Comparison of ENCODE assay signal across 4 fruit fly cellular contexts in the genomic region with DNA sequence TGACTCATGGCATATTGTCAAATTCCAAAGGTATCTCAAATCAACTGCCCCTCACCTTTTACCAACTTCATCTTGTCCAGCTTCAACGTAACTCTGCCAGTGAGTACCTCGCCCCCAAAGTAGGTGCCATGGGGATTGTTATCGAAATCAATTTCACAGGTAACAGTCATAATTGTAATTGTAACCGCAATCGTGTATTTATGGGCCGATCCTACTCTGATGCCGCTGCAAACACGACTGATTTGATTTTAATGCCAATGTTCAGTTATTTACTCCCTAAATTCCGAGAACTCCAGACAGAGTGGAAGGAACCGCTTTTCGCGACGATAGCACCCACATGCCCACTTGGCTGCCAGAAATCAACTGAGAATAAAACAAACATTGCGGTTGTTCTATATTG.
TF ChIP-seq lines count a peak whose summit lies in the region.

Gene CG18745, minus strand, starts transcription at position 336 of the 400 bp plus-strand sequence.

- TF ChIP-seq CTCF in whole organism, embryonic (GFP tag; optimal IDR thresholded peaks at IDR 0.05; lab: Kevin White, UChicago) = no peak

TF ChIP-seq in whole organism, adult, 20 proteins besides CTCF, POLR2A, EP300 and RAD21:
- TF ChIP-seq cic (GFP tag; optimal IDR thresholded peaks at IDR 0.05; lab: Kevin White, UChicago) (peak; percentile 46), CG1620 (GFP tag; optimal IDR thresholded peaks at IDR 0.05; lab: Kevin White, UChicago) (no peak), CG7101 (tag; optimal IDR thresholded peaks at IDR 0.05; lab: Kevin White, UChicago) (no peak), kay (GFP tag; lab: Kevin White, UChicago; ENCODE audit: borderline replicate concordance) (peak; percentile 51), Mnt (GFP tag; optimal IDR thresholded peaks at IDR 0.05; lab: Kevin White, UChicago) (peak; percentile 59)

TF ChIP-seq in whole organism, embryonic, 481 proteins besides CTCF, POLR2A, EP300 and RAD21 (continues in another document):
- TF ChIP-seq cwo (GFP tag; optimal IDR thresholded peaks at IDR 0.05; lab: Kevin White, UChicago) (peak; percentile 5), salm (tag; optimal IDR thresholded peaks at IDR 0.05; lab: Kevin White, UChicago) (no peak), jumu (GFP tag; optimal IDR thresholded peaks at IDR 0.05; lab: Kevin White, UChicago) (no peak), CG12769 (tag; optimal IDR thresholded peaks at IDR 0.05; lab: Kevin White, UChicago) (peak; percentile 30), Hmx (GFP tag; optimal IDR thresholded peaks at IDR 0.05; lab: Kevin White, UChicago) (no peak), CG1233 (GFP tag; optimal IDR thresholded peaks at IDR 0.05; lab: Kevin White, UChicago) (no peak), Opbp (GFP tag; IDR thresholded peaks at IDR 0.05; lab: Robert Waterston, UW; ENCODE audit: partially characterized antibody) (no peak), D (optimal IDR thresholded peaks at IDR 0.05; lab: Kevin White, UChicago) (no peak), D (GFP tag; optimal IDR thresholded peaks at IDR 0.05; lab: Kevin White, UChicago) (no peak), sim (GFP tag; IDR thresholded peaks at IDR 0.05; lab: Robert Waterston, UW) (no peak), Jarid2 (GFP tag; optimal IDR thresholded peaks at IDR 0.05; lab: Kevin White, UChicago) (peak; percentile 10), sc (optimal IDR thresholded peaks at IDR 0.05; lab: Kevin White, UChicago) (no peak), sc (GFP tag; optimal IDR thresholded peaks at IDR 0.05; lab: Kevin White, UChicago) (no peak), tna (GFP tag; IDR thresholded peaks at IDR 0.05; lab: Robert Waterston, UW; ENCODE audit: partially characterized antibody) (no peak), lab (GFP tag; optimal IDR thresholded peaks at IDR 0.05; lab: Kevin White, UChicago) (peak; percentile 33), unc-4 (GFP tag; IDR thresholded peaks at IDR 0.05; lab: Robert Waterston, UW; ENCODE audit: partially characterized antibody) (no peak), yki (optimal IDR thresholded peaks at IDR 0.05; lab: Kevin White, UChicago) (no peak), nau (GFP tag; optimal IDR thresholded peaks at IDR 0.05; lab: Kevin White, UChicago) (no peak), CG10321 (GFP tag; IDR thresholded peaks at IDR 0.05; lab: Robert Waterston, UW) (no peak), CG12391 (tag; optimal IDR thresholded peaks at IDR 0.05; lab: Kevin White, UChicago) (no peak), CG15011 (GFP tag; optimal IDR thresholded peaks at IDR 0.05; lab: Kevin White, UChicago) (no peak), CG8359 (GFP tag; optimal IDR thresholded peaks at IDR 0.05; lab: Kevin White, UChicago; ENCODE audit: borderline replicate concordance) (no peak), CG6813 (GFP tag; optimal IDR thresholded peaks at IDR 0.05; lab: Kevin White, UChicago) (no peak), CG7987 (GFP tag; optimal IDR thresholded peaks at IDR 0.05; lab: Kevin White, UChicago) (no peak), mirr (GFP tag; optimal IDR thresholded peaks at IDR 0.05; lab: Kevin White, UChicago) (peak; percentile 60), Asciz (GFP tag; optimal IDR thresholded peaks at IDR 0.05; lab: Kevin White, UChicago) (no peak), CG34376 (GFP tag; optimal IDR thresholded peaks at IDR 0.05; lab: Kevin White, UChicago) (peak; percentile 20), pum (GFP tag; optimal IDR thresholded peaks at IDR 0.05; lab: Kevin White, UChicago) (no peak)

TF ChIP-seq in whole organism, prepupa, 60 proteins besides CTCF, POLR2A, EP300 and RAD21:
- no peak for TF ChIP-seq CG6276 (GFP tag; optimal IDR thresholded peaks at IDR 0.05; lab: Kevin White, UChicago)
- TF ChIP-seq pdm3 (GFP tag; optimal IDR thresholded peaks at IDR 0.05; lab: Kevin White, UChicago) = no peak
- no peak for TF ChIP-seq lz (GFP tag; optimal IDR thresholded peaks at IDR 0.05; lab: Kevin White, UChicago)
- TF ChIP-seq achi (GFP tag; optimal IDR thresholded peaks at IDR 0.05; lab: Kevin White, UChicago) = no peak
- no peak for TF ChIP-seq Hr4 (GFP tag; optimal IDR thresholded peaks at IDR 0.05; lab: Kevin White, UChicago)
- TF ChIP-seq fkh (GFP tag; optimal IDR thresholded peaks at IDR 0.05; lab: Kevin White, UChicago) = peak; percentile 14
- TF ChIP-seq CG6808 (GFP tag; optimal IDR thresholded peaks at IDR 0.05; lab: Kevin White, UChicago) = no peak
- TF ChIP-seq Sox102F (GFP tag; optimal IDR thresholded peaks at IDR 0.05; lab: Kevin White, UChicago) = no peak
- TF ChIP-seq dac (GFP tag; optimal IDR thresholded peaks at IDR 0.05; lab: Kevin White, UChicago) = no peak
- TF ChIP-seq vri (GFP tag; optimal IDR thresholded peaks at IDR 0.05; lab: Kevin White, UChicago) = peak; percentile 57
- no peak for TF ChIP-seq CG8319 (GFP tag; optimal IDR thresholded peaks at IDR 0.05; lab: Kevin White, UChicago)
- TF ChIP-seq Gug (GFP tag; IDR thresholded peaks at IDR 0.05; lab: Robert Waterston, UW) = no peak
- no peak for TF ChIP-seq CG16779 (tag; optimal IDR thresholded peaks at IDR 0.05; lab: Kevin White, UChicago)
- TF ChIP-seq Eip75B (GFP tag; optimal IDR thresholded peaks at IDR 0.05; lab: Kevin White, UChicago) = no peak
- TF ChIP-seq OdsH (GFP tag; optimal IDR thresholded peaks at IDR 0.05; lab: Kevin White, UChicago) = no peak
- no peak for TF ChIP-seq CG6163 (GFP tag; IDR thresholded peaks at IDR 0.05; lab: Robert Waterston, UW)
- no peak for TF ChIP-seq CG4318 (GFP tag; optimal IDR thresholded peaks at IDR 0.05; lab: Kevin White, UChicago)
- no peak for TF ChIP-seq CG11294 (GFP tag; IDR thresholded peaks at IDR 0.05; lab: Robert Waterston, UW)

TF ChIP-seq in whole organism, wandering third instar larva, 38 proteins besides CTCF, POLR2A, EP300 and RAD21:
- TF ChIP-seq rgr (GFP tag; optimal IDR thresholded peaks at IDR 0.05; lab: Kevin White, UChicago) (peak; percentile 15), CG9705 (GFP tag; optimal IDR thresholded peaks at IDR 0.05; lab: Kevin White, UChicago) (no peak), Rel (GFP tag; optimal IDR thresholded peaks at IDR 0.05; lab: Kevin White, UChicago) (no peak), Rel (tag; optimal IDR thresholded peaks at IDR 0.05; lab: Kevin White, UChicago) (peak; percentile 40), Jra (GFP tag; optimal IDR thresholded peaks at IDR 0.05; lab: Kevin White, UChicago) (peak; percentile 11)
